Fruit fly (Drosophila melanogaster): ENCODE measurements around the gene mRpL22.

Gene mRpL22

DNA sequence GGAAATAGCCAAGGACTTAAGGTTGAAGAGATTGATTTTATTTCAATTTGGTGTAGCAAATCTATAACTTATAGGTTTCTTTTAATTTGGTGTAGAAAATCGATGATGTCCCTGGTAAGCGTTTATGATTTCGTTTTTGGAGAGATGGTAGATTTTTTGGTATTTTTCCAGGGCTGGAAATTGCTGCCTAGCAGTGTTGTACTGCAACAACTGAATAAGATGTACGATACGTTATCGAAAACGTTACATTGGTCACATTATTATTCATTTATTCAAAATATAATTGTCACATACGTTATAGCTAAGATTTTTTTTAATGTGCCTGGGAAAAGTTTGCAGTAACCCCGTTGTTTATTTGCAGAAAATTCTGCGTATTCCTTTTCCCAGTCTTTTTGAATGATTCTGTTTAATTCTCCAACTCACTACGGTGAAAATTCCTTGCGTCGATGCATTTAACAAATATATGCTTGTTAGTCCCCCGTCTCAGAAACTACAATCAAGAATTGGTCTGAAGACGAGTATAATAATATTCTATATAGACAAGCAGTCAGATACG is 3.2 kb downstream of the mRpL22 start, which contains the start of the genes CG9609 and Sap30 (continued):
- TF ChIP-seq CG9609 (GFP tag; optimal IDR thresholded peaks at IDR 0.05) (peak; percentile 30), CoRest (tag; optimal IDR thresholded peaks at IDR 0.05) (peak; percentile 29), CG30403 (GFP tag; optimal IDR thresholded peaks at IDR 0.05) (no peak), CG14710 (tag; optimal IDR thresholded peaks at IDR 0.05) (peak; percentile 61), pan (optimal IDR thresholded peaks at IDR 0.05) (no peak), pan (GFP tag; optimal IDR thresholded peaks at IDR 0.05 in 1 of 2, IDR thresholded peaks at IDR 0.05 in 1 of 2) (peak in 1 of 2 experiments; percentile 22), fd64A (GFP tag; optimal IDR thresholded peaks at IDR 0.05) (no peak), CG4282 (GFP tag; optimal IDR thresholded peaks at IDR 0.05) (no peak), cwo (GFP tag; optimal IDR thresholded peaks at IDR 0.05) (no peak), ind (GFP tag; optimal IDR thresholded peaks at IDR 0.05) (no peak), CG17829 (tag; optimal IDR thresholded peaks at IDR 0.05) (peak; percentile 2), CG3847 (GFP tag; IDR thresholded peaks at IDR 0.05) (peak; percentile 18; the same call in 1 of the 2 replicates), nerfin-2 (GFP tag; IDR thresholded peaks at IDR 0.05; ENCODE audit: partially characterized antibody) (no peak), Dref (GFP tag; IDR thresholded peaks at IDR 0.05) (peak; percentile 73), Opbp (GFP tag; IDR thresholded peaks at IDR 0.05; ENCODE audit: partially characterized antibody) (0 out of 3 replicates have a peak, but pooled peaks have one; percentile 12), CG15514 (GFP tag; optimal IDR thresholded peaks at IDR 0.05) (peak; percentile 10), CG34224 (GFP tag; IDR thresholded peaks at IDR 0.05; ENCODE audit: partially characterized antibody) (no peak), CG10267 (tag; optimal IDR thresholded peaks at IDR 0.05) (peak; percentile 9), Pdp1 (GFP tag; optimal IDR thresholded peaks at IDR 0.05) (peak in 1 of 2 experiments; percentile 14), Sry-δ (GFP tag; optimal IDR thresholded peaks at IDR 0.05) (peak; percentile 55), onecut (GFP tag; IDR thresholded peaks at IDR 0.05) (peak; percentile 84), Dek (tag; optimal IDR thresholded peaks at IDR 0.05) (peak; percentile 17), Oli (tag; optimal IDR thresholded peaks at IDR 0.05) (no peak), slbo (GFP tag; IDR thresholded peaks at IDR 0.05) (peak; percentile 23), CG18619 (GFP tag; optimal IDR thresholded peaks at IDR 0.05) (no peak), CG9932 (GFP tag; IDR thresholded peaks at IDR 0.05) (peak; percentile 26; the same call in 1 of the 2 replicates), Dfd (GFP tag; optimal IDR thresholded peaks at IDR 0.05) (no peak), CG30020 (tag; optimal IDR thresholded peaks at IDR 0.05) (peak; percentile 20), pzg (GFP tag; optimal IDR thresholded peaks at IDR 0.05) (peak; percentile 73), CG13775 (GFP tag; optimal IDR thresholded peaks at IDR 0.05) (no peak), fru (optimal IDR thresholded peaks at IDR 0.05) (no peak), HLH54F (GFP tag; optimal IDR thresholded peaks at IDR 0.05) (no peak), rib (GFP tag; IDR thresholded peaks at IDR 0.05) (no peak), CG7928 (GFP tag; optimal IDR thresholded peaks at IDR 0.05) (peak; percentile 90), Hey (tag; optimal IDR thresholded peaks at IDR 0.05) (no peak), NfI (GFP tag; optimal IDR thresholded peaks at IDR 0.05) (no peak), Doc3 (GFP tag; IDR thresholded peaks at IDR 0.05; ENCODE audit: partially characterized antibody) (0 out of 3 replicates have a peak, but pooled peaks have one; percentile 41), pb (GFP tag; optimal IDR thresholded peaks at IDR 0.05) (no peak), CG12659 (GFP tag; optimal IDR thresholded peaks at IDR 0.05) (peak; percentile 27)

DNA sequence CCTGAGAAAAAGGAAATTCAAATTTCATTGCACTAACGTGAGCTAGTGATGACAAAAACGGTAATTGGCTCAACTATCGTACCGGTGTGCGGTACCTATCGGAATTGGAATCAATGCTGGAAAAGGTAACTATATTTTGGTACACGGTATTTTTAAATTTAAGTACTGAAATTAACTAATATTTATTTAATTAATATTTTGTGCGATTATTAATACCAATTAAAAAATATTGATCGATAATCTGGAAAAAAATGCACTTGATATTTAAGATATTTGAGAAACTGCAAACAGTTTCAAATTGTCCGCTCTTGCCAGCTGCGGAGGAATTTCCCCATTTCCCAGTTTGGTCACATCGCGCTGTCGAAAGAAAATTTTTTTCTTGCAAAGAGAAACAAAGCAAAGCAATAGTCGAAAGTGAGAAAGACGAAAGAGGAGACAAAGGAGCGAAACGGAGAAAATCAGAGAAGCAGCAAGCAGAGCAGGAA is 3.7 kb downstream of the mRpL22 start:
- no peak for TF ChIP-seq wdn (GFP tag; IDR thresholded peaks at IDR 0.05)
- peak; percentile 76 for TF ChIP-seq BEAF-32 (GFP tag; optimal IDR thresholded peaks at IDR 0.05)
- TF ChIP-seq dmrt99B (tag; optimal IDR thresholded peaks at IDR 0.05): no peak
- TF ChIP-seq p53 (GFP tag; optimal IDR thresholded peaks at IDR 0.05): no peak
- TF ChIP-seq ab (GFP tag; optimal IDR thresholded peaks at IDR 0.05): no peak
- no peak for TF ChIP-seq Tbp (GFP tag; optimal IDR thresholded peaks at IDR 0.05)
- no peak for TF ChIP-seq CG10431 (GFP tag; optimal IDR thresholded peaks at IDR 0.05)
- TF ChIP-seq tio (GFP tag; optimal IDR thresholded peaks at IDR 0.05): no peak
- no peak for TF ChIP-seq lola (GFP tag; optimal IDR thresholded peaks at IDR 0.05)
- no peak for TF ChIP-seq CG17385 (GFP tag; optimal IDR thresholded peaks at IDR 0.05)
- no peak for TF ChIP-seq fu2 (GFP tag; optimal IDR thresholded peaks at IDR 0.05)
- TF ChIP-seq CG4360 (GFP tag; IDR thresholded peaks at IDR 0.05): no peak
- TF ChIP-seq CG10543 (GFP tag; optimal IDR thresholded peaks at IDR 0.05): no peak

Data from whole organism, embryonic.